Worm (Caenorhabditis elegans): ENCODE measurements around the gene pph-4.2.

pph-4.2 gene

DNA sequence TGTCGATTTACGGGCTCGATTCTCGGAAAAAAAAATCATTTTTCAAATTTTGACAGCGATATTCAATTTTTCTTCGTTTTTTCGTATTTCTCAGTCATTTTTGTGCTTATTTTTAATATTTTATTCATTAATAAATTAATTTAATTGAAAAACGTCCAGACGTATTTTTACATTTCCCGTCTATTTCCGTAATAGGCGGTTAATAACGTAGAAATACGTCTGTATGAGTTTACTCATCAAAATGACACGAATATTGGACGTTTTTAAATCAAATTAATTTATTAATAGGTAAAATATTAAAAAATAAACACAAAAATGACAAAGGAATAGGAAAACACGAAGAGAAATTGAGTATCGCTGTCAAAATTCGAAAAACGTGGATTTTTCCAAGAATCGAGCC, 47.6 kb upstream of the pph-4.2 start:
- no peak for TF ChIP-seq efl-1 (optimal IDR thresholded peaks at IDR 0.05)
- peak in 1 of 2 experiments; percentile 82 for TF ChIP-seq efl-1 (GFP tag; optimal IDR thresholded peaks at IDR 0.05 in 1 of 2)
- TF ChIP-seq snu-23 (GFP tag; optimal IDR thresholded peaks at IDR 0.05): no peak
- no peak for TF ChIP-seq nhr-11 (tag; optimal IDR thresholded peaks at IDR 0.05)
- no peak for TF ChIP-seq nhr-84 (tag; optimal IDR thresholded peaks at IDR 0.05)
- TF ChIP-seq mab-9 (GFP tag; IDR thresholded peaks at IDR 0.05): no peak
- TF ChIP-seq egl-13 (tag; optimal IDR thresholded peaks at IDR 0.05): no peak
- TF ChIP-seq efl-3 (GFP tag; optimal IDR thresholded peaks at IDR 0.05): no peak

ce11 chrIII:12424066-12424465, 47.0 kb upstream of the pph-4.2 start:
- TF ChIP-seq dsc-1 (tag; optimal IDR thresholded peaks at IDR 0.05): no peak
- no peak for TF ChIP-seq unc-98 (GFP tag; IDR thresholded peaks at IDR 0.05)
- TF ChIP-seq dpl-1 (GFP tag; optimal IDR thresholded peaks at IDR 0.05): peak in 2 of 3 experiments; percentile 29 to 31
- peak; percentile 78 for TF ChIP-seq blmp-1 (tag; optimal IDR thresholded peaks at IDR 0.05)
- no peak for TF ChIP-seq ama-1 (optimal IDR thresholded peaks at IDR 0.05)
- no peak for TF ChIP-seq fkh-10 (GFP tag; optimal IDR thresholded peaks at IDR 0.05)
- TF ChIP-seq jun-1 (tag; optimal IDR thresholded peaks at IDR 0.05): peak; percentile 11
- TF ChIP-seq C16A3.4 (tag; optimal IDR thresholded peaks at IDR 0.05): no peak
- TF ChIP-seq efl-1 (optimal IDR thresholded peaks at IDR 0.05): peak; percentile 27
- peak; percentile 27 to 95 for TF ChIP-seq efl-1 (GFP tag; optimal IDR thresholded peaks at IDR 0.05 in 1 of 2)
- no peak for TF ChIP-seq lir-3 (tag; optimal IDR thresholded peaks at IDR 0.05; ENCODE audit: poor library complexity)
- TF ChIP-seq lsy-2 (tag; optimal IDR thresholded peaks at IDR 0.05): peak in 1 of 2 experiments; percentile 57
- peak; percentile 62 for TF ChIP-seq nhr-20 (tag; optimal IDR thresholded peaks at IDR 0.05)
- TF ChIP-seq lin-15B (tag; optimal IDR thresholded peaks at IDR 0.05): no peak
- no peak for TF ChIP-seq nhr-85 (tag)
- peak; percentile 66 for TF ChIP-seq mep-1 (tag; optimal IDR thresholded peaks at IDR 0.05)
- no peak for TF ChIP-seq xbp-1 (tag; optimal IDR thresholded peaks at IDR 0.05)
- no peak for TF ChIP-seq grh-1 (GFP tag; IDR thresholded peaks at IDR 0.05)
- no peak for TF ChIP-seq F16B12.6 (tag; optimal IDR thresholded peaks at IDR 0.05)
- no peak for TF ChIP-seq tlp-1 (tag; optimal IDR thresholded peaks at IDR 0.05)
- TF ChIP-seq lin-14 (GFP tag; optimal IDR thresholded peaks at IDR 0.05): peak; percentile 78
- peak; percentile 27 for TF ChIP-seq nhr-71 (tag; optimal IDR thresholded peaks at IDR 0.05)
- TF ChIP-seq elt-3 (tag; optimal IDR thresholded peaks at IDR 0.05): peak in 1 of 6 experiments; percentile 12
- TF ChIP-seq egl-27 (tag; optimal IDR thresholded peaks at IDR 0.05): no peak
- no peak for TF ChIP-seq irx-1 (tag; optimal IDR thresholded peaks at IDR 0.05)
- TF ChIP-seq egl-13 (tag; optimal IDR thresholded peaks at IDR 0.05): no peak
- TF ChIP-seq skn-1 (tag; optimal IDR thresholded peaks at IDR 0.05): peak; percentile 39
- no peak for TF ChIP-seq rnt-1 (tag; optimal IDR thresholded peaks at IDR 0.05)
- no peak for TF ChIP-seq pag-3 (tag; optimal IDR thresholded peaks at IDR 0.05; ENCODE audit: borderline replicate concordance, insufficient read depth)
- no peak for TF ChIP-seq nhr-76 (tag; optimal IDR thresholded peaks at IDR 0.05)
- TF ChIP-seq nhr-77 (tag; optimal IDR thresholded peaks at IDR 0.05): peak; percentile 46
- peak in 1 of 2 experiments; percentile 61 for TF ChIP-seq lin-35 (GFP tag; optimal IDR thresholded peaks at IDR 0.05)
- TF ChIP-seq snu-23 (GFP tag; optimal IDR thresholded peaks at IDR 0.05): peak; percentile 57
- TF ChIP-seq hlh-17 (GFP tag; optimal IDR thresholded peaks at IDR 0.05; ENCODE audit: borderline replicate concordance): no peak
- TF ChIP-seq lin-13 (GFP tag; optimal IDR thresholded peaks at IDR 0.05): no peak

DNA sequence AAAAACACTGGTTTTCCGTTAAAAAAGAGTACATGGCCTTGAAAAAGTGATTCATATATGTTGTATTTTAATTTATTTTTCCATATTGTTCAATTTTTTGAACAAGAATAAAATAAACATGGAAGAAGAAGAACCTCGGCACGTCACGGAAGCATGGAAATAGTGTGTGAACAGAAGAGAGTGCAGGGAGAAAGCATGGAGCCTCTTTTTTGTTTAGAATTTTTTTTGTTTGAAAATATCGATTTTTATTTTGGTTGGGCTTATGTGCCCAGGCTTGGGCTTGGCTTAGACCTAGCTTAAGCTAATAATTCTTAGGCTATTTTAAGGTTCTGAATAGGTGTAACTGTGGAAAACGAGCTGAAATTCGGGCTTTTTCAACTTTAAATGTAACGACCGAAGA, 44.7 kb upstream of the pph-4.2 start, which contains the start of gene tat-1:
Gene tat-1, minus strand, starts transcription at position 11 of the 400 bp plus-strand sequence.
- TF ChIP-seq blmp-1 (tag; optimal IDR thresholded peaks at IDR 0.05) (no peak), dpl-1 (GFP tag; optimal IDR thresholded peaks at IDR 0.05) (peak in 1 of 3 experiments; percentile 24), elt-2 (tag; optimal IDR thresholded peaks at IDR 0.05) (no peak), unc-130 (tag; optimal IDR thresholded peaks at IDR 0.05) (no peak), efl-1 (optimal IDR thresholded peaks at IDR 0.05) (no peak), efl-1 (GFP tag; optimal IDR thresholded peaks at IDR 0.05 in 1 of 2) (peak; percentile 23 to 33), nhr-85 (tag) (peak; percentile 16), sup-37 (GFP tag; optimal IDR thresholded peaks at IDR 0.05) (no peak), lsy-2 (tag; optimal IDR thresholded peaks at IDR 0.05) (peak in 1 of 2 experiments; percentile 2), nhr-11 (tag; optimal IDR thresholded peaks at IDR 0.05) (no peak)
